Fruit fly (Drosophila melanogaster): ENCODE measurements around the gene CG34008.

CG34008 gene

DNA sequence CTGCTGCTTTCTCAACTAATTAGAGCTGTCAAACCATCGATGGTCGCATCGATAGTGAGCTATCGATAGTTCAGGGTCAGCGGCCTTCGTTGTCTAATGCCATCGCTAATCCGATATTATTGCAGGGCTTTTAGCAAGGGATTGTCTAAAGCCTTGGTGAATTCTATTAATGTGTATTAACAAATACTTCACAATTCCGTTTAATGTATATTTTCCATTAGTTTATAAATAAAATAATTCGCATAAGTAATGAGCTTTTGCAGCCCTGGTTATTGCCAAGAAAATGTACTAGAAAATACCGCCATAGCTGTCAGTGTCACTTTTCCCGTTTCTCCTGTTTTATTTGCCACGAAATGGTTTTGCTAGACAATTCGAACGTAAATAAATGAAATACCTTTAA is 1.5 kb downstream of the CG34008 start, which contains the start of the genes EloB and Srp14 (continued):
- TF ChIP-seq fd59A (GFP tag; optimal IDR thresholded peaks at IDR 0.05): peak; percentile 1
- TF ChIP-seq CG9139 (GFP tag; optimal IDR thresholded peaks at IDR 0.05): no peak
- TF ChIP-seq Smox (GFP tag; optimal IDR thresholded peaks at IDR 0.05): no peak
- peak; percentile 52 for TF ChIP-seq Sox15 (GFP tag; optimal IDR thresholded peaks at IDR 0.05)
- peak; percentile 63 for TF ChIP-seq CG6792 (GFP tag; optimal IDR thresholded peaks at IDR 0.05)
- peak; percentile 65 for TF ChIP-seq CG8119 (GFP tag; IDR thresholded peaks at IDR 0.05)
- TF ChIP-seq CG8632 (GFP tag; optimal IDR thresholded peaks at IDR 0.05): peak; percentile 55
- no peak for TF ChIP-seq fd85E (GFP tag; optimal IDR thresholded peaks at IDR 0.05)
- TF ChIP-seq lz (GFP tag; optimal IDR thresholded peaks at IDR 0.05): peak; percentile 84
- peak; percentile 96 for TF ChIP-seq svp (GFP tag)
- TF ChIP-seq CG11762 (GFP tag; optimal IDR thresholded peaks at IDR 0.05; ENCODE audit: insufficient read depth): peak; percentile 44
- TF ChIP-seq CG3919 (GFP tag; optimal IDR thresholded peaks at IDR 0.05): no peak
- TF ChIP-seq fkh (GFP tag; optimal IDR thresholded peaks at IDR 0.05): peak; percentile 59
- TF ChIP-seq Hr4 (GFP tag; optimal IDR thresholded peaks at IDR 0.05): no peak
- no peak for TF ChIP-seq Met (GFP tag; optimal IDR thresholded peaks at IDR 0.05)
- no peak for TF ChIP-seq CG4318 (GFP tag; optimal IDR thresholded peaks at IDR 0.05)
- peak; percentile 47 for TF ChIP-seq CG1621 (tag; optimal IDR thresholded peaks at IDR 0.05)
- TF ChIP-seq Blimp-1 (GFP tag; optimal IDR thresholded peaks at IDR 0.05): peak; percentile 31
- no peak for TF ChIP-seq Sox102F (GFP tag; optimal IDR thresholded peaks at IDR 0.05)
- TF ChIP-seq Sox14 (GFP tag; optimal IDR thresholded peaks at IDR 0.05): peak; percentile 86
- no peak for TF ChIP-seq CG7368 (GFP tag; optimal IDR thresholded peaks at IDR 0.05)
- TF ChIP-seq CG10669 (GFP tag; optimal IDR thresholded peaks at IDR 0.05): no peak
- no peak for TF ChIP-seq OdsH (GFP tag; optimal IDR thresholded peaks at IDR 0.05)
- TF ChIP-seq CG31627 (GFP tag; optimal IDR thresholded peaks at IDR 0.05): peak; percentile 79
- peak; percentile 55 for TF ChIP-seq Gug (GFP tag; IDR thresholded peaks at IDR 0.05)
- TF ChIP-seq vri (GFP tag; optimal IDR thresholded peaks at IDR 0.05): no peak
- peak; percentile 77 for TF ChIP-seq CG6163 (GFP tag; IDR thresholded peaks at IDR 0.05)
- no peak for TF ChIP-seq CG10631 (GFP tag; optimal IDR thresholded peaks at IDR 0.05)
- TF ChIP-seq CG11294 (GFP tag; IDR thresholded peaks at IDR 0.05): no peak
- TF ChIP-seq Ets96B (tag; optimal IDR thresholded peaks at IDR 0.05): peak; percentile 67
- peak; percentile 44 for TF ChIP-seq CG8319 (GFP tag; optimal IDR thresholded peaks at IDR 0.05)

DNA sequence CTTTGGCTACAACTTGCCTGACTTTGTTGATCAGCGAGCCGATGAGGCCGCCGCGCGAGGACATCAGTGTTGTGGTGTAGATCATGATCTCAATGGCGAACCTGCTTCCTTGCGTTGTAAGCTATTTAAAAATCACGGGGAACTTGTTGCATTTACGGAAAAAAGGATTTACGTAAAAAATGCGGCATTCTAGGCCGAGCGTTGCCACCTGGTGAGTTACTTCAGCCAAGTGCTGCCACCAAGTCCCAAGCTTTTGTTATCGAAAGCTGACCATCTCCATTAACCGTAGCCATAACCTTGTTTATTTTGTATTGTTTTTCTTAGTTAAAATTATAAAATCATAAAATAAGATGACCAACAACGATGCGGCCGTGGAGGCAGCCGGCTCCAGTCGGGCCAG is 4.5 kb downstream of the CG34008 start, which contains the start of the genes TFAM and CG5412:
Gene TFAM (minus strand): TSS at position 222 of the 400 bp plus-strand sequence.
Gene CG5412 (plus strand): TSS at position 265 of the 400 bp plus-strand sequence.
- no peak for TF ChIP-seq CG8319 (GFP tag; optimal IDR thresholded peaks at IDR 0.05)
- TF ChIP-seq Sox14 (GFP tag; optimal IDR thresholded peaks at IDR 0.05): peak; percentile 4
- TF ChIP-seq CG1621 (tag; optimal IDR thresholded peaks at IDR 0.05): peak; percentile 91
- peak; percentile 79 for TF ChIP-seq fkh (GFP tag; optimal IDR thresholded peaks at IDR 0.05)
- TF ChIP-seq dsx (GFP tag; optimal IDR thresholded peaks at IDR 0.05; ENCODE audit: poor library complexity, severe bottlenecking): no peak

DNA sequence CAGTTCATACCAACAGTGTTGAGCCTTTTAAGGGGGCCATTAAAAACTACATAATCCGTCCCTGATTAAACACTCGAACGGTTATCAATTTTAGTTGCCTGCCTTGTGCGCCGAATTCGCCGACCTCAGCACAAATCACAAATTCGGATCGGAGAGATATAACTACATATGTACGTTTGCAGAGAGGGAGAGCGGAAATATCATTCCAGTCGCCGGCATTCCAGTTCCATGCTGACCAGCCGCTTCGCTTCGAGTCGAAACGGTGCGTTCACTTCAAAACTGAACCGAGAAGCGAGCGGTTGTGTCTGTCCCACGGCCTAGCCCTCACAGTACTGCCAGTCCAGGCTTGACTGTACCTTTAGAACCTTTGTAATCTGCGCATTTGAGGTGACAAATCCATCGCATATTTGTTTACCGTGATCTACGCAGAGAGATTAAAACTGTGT is 6.8 kb downstream of the CG34008 start:
- TF ChIP-seq esn (GFP tag; optimal IDR thresholded peaks at IDR 0.05): peak; percentile 9
- TF ChIP-seq Eip78C (GFP tag): peak; percentile 27
- no peak for TF ChIP-seq Met (GFP tag; optimal IDR thresholded peaks at IDR 0.05)
- TF ChIP-seq fkh (GFP tag; optimal IDR thresholded peaks at IDR 0.05): peak; percentile 73
- no peak for TF ChIP-seq CG16779 (tag; optimal IDR thresholded peaks at IDR 0.05)
- peak; percentile 60 for TF ChIP-seq CG6854 (GFP tag; optimal IDR thresholded peaks at IDR 0.05)
- no peak for TF ChIP-seq CG7368 (GFP tag; optimal IDR thresholded peaks at IDR 0.05)
- TF ChIP-seq CG11294 (GFP tag; IDR thresholded peaks at IDR 0.05): no peak
- peak; percentile 38 for TF ChIP-seq svp (GFP tag)
- TF ChIP-seq CG34406 (GFP tag; optimal IDR thresholded peaks at IDR 0.05): no peak
- no peak for TF ChIP-seq CG3032 (tag; optimal IDR thresholded peaks at IDR 0.05)
- no peak for TF ChIP-seq fd85E (GFP tag; optimal IDR thresholded peaks at IDR 0.05)
- 0 out of 3 replicates have a peak, but pooled peaks have one; percentile 20 for TF ChIP-seq CG6163 (GFP tag; IDR thresholded peaks at IDR 0.05)
